Worm (Caenorhabditis elegans) whole organism, L1 larva: ENCODE measurements around the gene srm-6.

Experiments
- C04F5.9 ChIP-seq: sonication (generic microtip); optimal IDR thresholded peaks from 2 replicates; lab custom pipeline; 2016; ENCODE audit warnings: missing genetic modification characterization, missing compliant biosample characterization
- C16A3.4 ChIP-seq: fragments of 150-350 bp; optimal IDR thresholded peaks from 2 replicates; lab custom pipeline; 2014; ENCODE audit warnings: missing biosample characterization, missing genetic modification characterization
- C34B4.2 ChIP-seq: sonication (generic microtip); optimal IDR thresholded peaks from 2 replicates; lab custom pipeline; 2017; ENCODE audit warnings: mild to moderate bottlenecking, missing genetic modification characterization, missing compliant biosample characterization
- F16B12.6 ChIP-seq: fragments of 150-350 bp; optimal IDR thresholded peaks from 2 replicates; lab custom pipeline; 2014; ENCODE audit warnings: missing biosample characterization, missing genetic modification characterization
- Y116A8C.19 ChIP-seq: sonication (generic microtip); optimal IDR thresholded peaks from 2 replicates; lab custom pipeline; 2016; ENCODE audit warnings: missing compliant biosample characterization, missing genetic modification characterization, borderline replicate concordance
- aly-2 ChIP-seq: fragments of 150-350 bp; optimal IDR thresholded peaks from 2 replicates; lab custom pipeline; 2014; ENCODE audit warnings: missing biosample characterization, missing genetic modification characterization
- ama-1 ChIP-seq: fragments of 150-350 bp; optimal IDR thresholded peaks from 2 replicates; lab custom pipeline; 2014
- ceh-82 ChIP-seq, 3 experiments: fragments of 150-350 bp in 1 of 3; sonication (generic microtip) in 2 of 3; optimal IDR thresholded peaks; 2 replicates each; lab custom pipeline; 2014 to 2017; ENCODE audit warnings: missing biosample characterization in 3 of 3, missing genetic modification characterization in 3 of 3
- dsc-1 ChIP-seq: sonication (generic microtip); optimal IDR thresholded peaks from 2 replicates; lab custom pipeline; 2016; ENCODE audit warnings: mild to moderate bottlenecking, missing genetic modification characterization, missing compliant biosample characterization
- efl-1 ChIP-seq, 4 experiments: fragments of 150-350 bp; optimal IDR thresholded peaks in 3 of 4; peaks in 1 of 4; 1 replicate in 1 of 4; 2 replicates in 3 of 4; lab custom pipeline; 2014; ENCODE audit warnings: missing biosample characterization in 2 of 4, missing genetic modification characterization in 2 of 4, missing genetic modification reagents in 2 of 4
- egl-13 ChIP-seq: sonication (generic microtip); optimal IDR thresholded peaks from 2 replicates; lab custom pipeline; 2016; ENCODE audit warnings: missing genotype, missing genetic modification reagents, missing genetic modification characterization, missing compliant biosample characterization
- elt-3 ChIP-seq, 6 experiments: fragments of 150-350 bp in 1 of 6; sonication (generic microtip); optimal IDR thresholded peaks; 2 replicates each; lab custom pipeline; 2017 to 2018; ENCODE audit warnings: missing biosample characterization in 6 of 6, missing genetic modification characterization in 6 of 6, inconsistent platforms in 1 of 6
- ets-5 ChIP-seq: fragments of 200-800 bp; sonication (Bioruptor generic); IDR thresholded peaks from 2 replicates; pipeline ENCODE4 v1.3.6; 2022; ENCODE audit warnings: missing genetic modification characterization, missing compliant biosample characterization
- fkh-4 ChIP-seq: sonication (generic microtip); optimal IDR thresholded peaks from 2 replicates; lab custom pipeline; 2016; ENCODE audit warnings: missing compliant biosample characterization, missing genetic modification characterization, borderline replicate concordance
- fkh-8 ChIP-seq: sonication (generic microtip); optimal IDR thresholded peaks from 2 replicates; lab custom pipeline; 2016; ENCODE audit warnings: mild to moderate bottlenecking, missing genetic modification characterization, missing compliant biosample characterization
- grh-1 ChIP-seq: fragments of 200-800 bp; sonication (Bioruptor generic); IDR thresholded peaks from 2 replicates; pipeline ENCODE4 v1.3.6; 2022; ENCODE audit warnings: missing genetic modification reagents, missing genetic modification characterization, missing compliant biosample characterization
- hlh-17 ChIP-seq: fragments of 200-800 bp; sonication (Bioruptor generic); optimal IDR thresholded peaks from 2 replicates; lab custom pipeline; 2018; ENCODE audit warnings: missing genetic modification characterization, mild to moderate bottlenecking, missing compliant biosample characterization, moderate library complexity, borderline replicate concordance
- hpl-2 ChIP-seq: fragments of 150-350 bp; optimal IDR thresholded peaks from 2 replicates; lab custom pipeline; 2014; ENCODE audit warnings: missing biosample characterization, missing genetic modification reagents, missing genetic modification characterization
- irx-1 ChIP-seq: sonication (generic microtip); optimal IDR thresholded peaks from 2 replicates; lab custom pipeline; 2016; ENCODE audit warnings: missing genetic modification characterization, missing compliant biosample characterization
- jun-1 ChIP-seq: fragments of 150-350 bp; optimal IDR thresholded peaks from 2 replicates; lab custom pipeline; 2014; ENCODE audit warnings: missing biosample characterization, missing genetic modification reagents, missing genetic modification characterization
- mab-9 ChIP-seq: fragments of 200-800 bp; sonication (Bioruptor generic); IDR thresholded peaks from 2 replicates; pipeline ENCODE4 v1.3.6; 2022; ENCODE audit warnings: missing genetic modification reagents, missing genetic modification characterization, missing compliant biosample characterization
- mdl-1 ChIP-seq, 2 experiments: fragments of 150-350 bp; optimal IDR thresholded peaks; 2 replicates each; lab custom pipeline; 2014 to 2017; ENCODE audit warnings: missing biosample characterization in 2 of 2, missing genetic modification characterization in 2 of 2, inconsistent platforms in 1 of 2
- nhr-19 ChIP-seq: fragments of 200-800 bp; sonication (Bioruptor generic); conservative IDR thresholded peaks from 2 replicates; pipeline ENCODE4 v1.3.6; 2022; ENCODE audit warnings: missing genetic modification characterization, missing compliant biosample characterization
- nhr-20 ChIP-seq: sonication (generic microtip); optimal IDR thresholded peaks from 2 replicates; lab custom pipeline; 2016; ENCODE audit warnings: mild to moderate bottlenecking, missing genetic modification characterization, missing compliant biosample characterization
- nhr-237 ChIP-seq: fragments of 150-350 bp; optimal IDR thresholded peaks from 2 replicates; lab custom pipeline; 2014; ENCODE audit warnings: missing biosample characterization, missing genetic modification characterization
- nhr-28 ChIP-seq: fragments of 150-350 bp; optimal IDR thresholded peaks from 2 replicates; lab custom pipeline; 2014; ENCODE audit warnings: missing biosample characterization, missing genetic modification characterization
- nhr-71 ChIP-seq: sonication (generic microtip); optimal IDR thresholded peaks from 2 replicates; lab custom pipeline; 2016; ENCODE audit warnings: mild to moderate bottlenecking, missing genetic modification characterization, moderate library complexity, missing compliant biosample characterization
- nhr-76 ChIP-seq: sonication (generic microtip); optimal IDR thresholded peaks from 2 replicates; lab custom pipeline; 2017; ENCODE audit warnings: missing biosample characterization, missing genetic modification characterization
- nhr-84 ChIP-seq: sonication (generic microtip); optimal IDR thresholded peaks from 2 replicates; lab custom pipeline; 2017; ENCODE audit warnings: missing biosample characterization, missing genetic modification characterization
- nhr-85 ChIP-seq: sonication (generic microtip); peaks from one replicate; lab custom pipeline; 2016; ENCODE audit warnings: missing genetic modification characterization, inconsistent platforms, missing compliant biosample characterization
- nhr-90 ChIP-seq: sonication (generic microtip); optimal IDR thresholded peaks from 2 replicates; lab custom pipeline; 2016; ENCODE audit warnings: mild to moderate bottlenecking, missing genetic modification characterization, missing compliant biosample characterization; ENCODE audit not compliant: poor library complexity
- pag-3 ChIP-seq: sonication (generic microtip); optimal IDR thresholded peaks from 2 replicates; lab custom pipeline; 2017; ENCODE audit warnings: missing genetic modification characterization, mild to moderate bottlenecking, missing compliant biosample characterization, antibody characterized with exemption, borderline replicate concordance; ENCODE audit not compliant: insufficient read depth
- pax-3 ChIP-seq: fragments of 200-800 bp; sonication (Bioruptor generic); optimal IDR thresholded peaks from 2 replicates; lab custom pipeline; 2018; ENCODE audit warnings: mild to moderate bottlenecking, missing genetic modification characterization, moderate library complexity, missing compliant biosample characterization
- pqm-1 ChIP-seq: sonication (generic microtip); optimal IDR thresholded peaks from 3 replicates; lab custom pipeline; 2017; ENCODE audit warnings: missing biosample characterization, missing genetic modification characterization
- rnt-1 ChIP-seq: sonication (generic microtip); optimal IDR thresholded peaks from 2 replicates; lab custom pipeline; 2016; ENCODE audit warnings: mild to moderate bottlenecking, missing genetic modification characterization, moderate library complexity, missing compliant biosample characterization
- snpc-4 ChIP-seq: fragments of 150-350 bp; optimal IDR thresholded peaks from 2 replicates; lab custom pipeline; 2014; ENCODE audit warnings: missing biosample characterization, missing genetic modification characterization
- snu-23 ChIP-seq: sonication (generic microtip); optimal IDR thresholded peaks from 2 replicates; lab custom pipeline; 2016; ENCODE audit warnings: missing genetic modification characterization, missing compliant biosample characterization
- sox-4 ChIP-seq: sonication (generic microtip); optimal IDR thresholded peaks from 2 replicates; lab custom pipeline; 2016; ENCODE audit warnings: missing genetic modification characterization, missing compliant biosample characterization
- sptf-1 ChIP-seq: fragments of 150-350 bp; optimal IDR thresholded peaks from 2 replicates; lab custom pipeline; 2014; ENCODE audit warnings: missing biosample characterization, missing genetic modification characterization
- sup-37 ChIP-seq: fragments of 200-800 bp; sonication (Bioruptor generic); optimal IDR thresholded peaks from 2 replicates; lab custom pipeline; 2018; ENCODE audit warnings: mild to moderate bottlenecking, missing genetic modification characterization, missing compliant biosample characterization
- tbx-2 ChIP-seq: sonication (generic microtip); optimal IDR thresholded peaks from 2 replicates; lab custom pipeline; 2016; ENCODE audit warnings: missing genetic modification characterization, missing compliant biosample characterization
- tlp-1 ChIP-seq: fragments of 150-350 bp; optimal IDR thresholded peaks from 2 replicates; lab custom pipeline; 2014; ENCODE audit warnings: missing biosample characterization, missing genetic modification characterization
- unc-62 ChIP-seq: fragments of 150-350 bp; optimal IDR thresholded peaks from 2 replicates; lab custom pipeline; 2014; ENCODE audit warnings: missing biosample characterization, missing genetic modification reagents, missing genetic modification characterization
- zag-1 ChIP-seq: fragments of 150-350 bp; optimal IDR thresholded peaks from 2 replicates; lab custom pipeline; 2014; ENCODE audit warnings: missing biosample characterization, missing genetic modification characterization
- zip-4 ChIP-seq: fragments of 200-800 bp; sonication (Bioruptor generic); optimal IDR thresholded peaks from 2 replicates; lab custom pipeline; 2018; ENCODE audit warnings: mild to moderate bottlenecking, missing genetic modification characterization, moderate library complexity, missing compliant biosample characterization
- ztf-11 ChIP-seq, 2 experiments: sonication (generic microtip); optimal IDR thresholded peaks; 2 replicates each; lab custom pipeline; 2016 to 2017; ENCODE audit warnings: missing genetic modification characterization in 2 of 2, missing biosample characterization in 1 of 2, missing compliant biosample characterization in 1 of 2

srm-6 gene

ce11 chrV:14355738-14356368, 19.1 kb downstream of the srm-6 start, which contains the start of gene cyn-1 (continued):
- peak; percentile 85 for TF ChIP-seq pax-3 (tag; lab: Kevin White, UChicago)
- TF ChIP-seq snpc-4 (tag; lab: Kevin White, UChicago): peak; percentile 83
- peak; percentile 65 for TF ChIP-seq mab-9
- TF ChIP-seq tbx-2 (tag; lab: Kevin White, UChicago): peak; percentile 87
- TF ChIP-seq sptf-1: no peak
- peak; percentile 26 for TF ChIP-seq nhr-237 (tag; lab: Kevin White, UChicago)
- TF ChIP-seq irx-1: peak; percentile 78
- no peak for TF ChIP-seq Y116A8C.19
- TF ChIP-seq sox-4: peak; percentile 67
- TF ChIP-seq nhr-76 (tag; lab: Kevin White, UChicago): no peak
- peak; percentile 63 for TF ChIP-seq fkh-8 (tag; lab: Kevin White, UChicago)
- TF ChIP-seq egl-13: peak; percentile 76
- peak; percentile 84 to 85 (median 85) for TF ChIP-seq ceh-82 (tag; optimal IDR thresholded peaks at IDR 0.05; lab: Kevin White, UChicago)
- peak in 1 of 2 experiments; percentile 69 for TF ChIP-seq ztf-11 (tag; optimal IDR thresholded peaks at IDR 0.05; lab: Kevin White, UChicago)
- peak; percentile 67 for TF ChIP-seq zip-4 (GFP tag; lab: Kevin White, UChicago)
- no peak for TF ChIP-seq nhr-28 (tag; lab: Kevin White, UChicago)
- TF ChIP-seq C04F5.9: peak; percentile 63
- peak; percentile 9 for TF ChIP-seq sup-37 (GFP tag; lab: Kevin White, UChicago)
- no peak for TF ChIP-seq hlh-17
- peak; percentile 70 for TF ChIP-seq jun-1 (tag; lab: Kevin White, UChicago)
- TF ChIP-seq ets-5 (GFP tag; lab: Robert Waterston, UW): no peak
- TF ChIP-seq C16A3.4 (tag; lab: Kevin White, UChicago): peak; percentile 88
- TF ChIP-seq pqm-1: no peak
- TF ChIP-seq nhr-71 (tag; lab: Kevin White, UChicago): peak; percentile 93
- TF ChIP-seq nhr-84: no peak
- peak; percentile 58 for TF ChIP-seq F16B12.6 (tag; lab: Kevin White, UChicago)
- peak; percentile 27 for TF ChIP-seq fkh-4 (tag; lab: Kevin White, UChicago)
- TF ChIP-seq, all 84 proteins: peak for 61

DNA sequence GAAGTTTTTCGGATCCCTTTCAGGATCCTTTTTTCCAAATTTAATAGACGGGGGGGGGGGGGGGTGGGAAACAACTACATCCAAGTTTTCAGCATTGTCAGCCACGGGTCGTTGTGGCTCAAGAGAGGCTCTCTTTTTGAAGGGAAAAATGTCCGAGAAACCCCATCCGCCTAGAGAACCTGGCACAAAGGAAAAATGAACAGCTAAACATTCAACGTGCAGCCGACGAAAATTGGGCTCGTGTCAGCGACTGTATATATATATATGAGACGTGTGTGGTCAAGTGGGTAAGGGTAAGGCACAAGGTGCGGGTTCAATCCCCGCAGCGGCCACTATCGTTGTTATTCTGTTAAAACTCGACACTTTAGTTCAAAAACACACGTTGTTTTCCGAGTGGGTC, 21.8 kb downstream of the srm-6 start, which contains the start of gene Y49A3A.4:
TSS of gene Y49A3A.4 (minus strand) at position 314 of the 400 bp plus-strand sequence.
- TF ChIP-seq pag-3: no peak
- TF ChIP-seq Y116A8C.19: no peak
- TF ChIP-seq zag-1 (tag; lab: Kevin White, UChicago): no peak
- no peak for TF ChIP-seq ceh-82 (tag; optimal IDR thresholded peaks at IDR 0.05; lab: Kevin White, UChicago)
- peak; percentile 34 for TF ChIP-seq nhr-90 (tag; lab: Kevin White, UChicago)
- TF ChIP-seq C16A3.4 (tag; lab: Kevin White, UChicago): no peak
- TF ChIP-seq snu-23 (GFP tag; lab: Kevin White, UChicago): no peak
- no peak for TF ChIP-seq mdl-1 (tag; optimal IDR thresholded peaks at IDR 0.05; lab: Kevin White, UChicago)
- TF ChIP-seq nhr-85: peak; percentile 13
- no peak for TF ChIP-seq hlh-17
- TF ChIP-seq nhr-20: no peak
- no peak for TF ChIP-seq nhr-28 (tag; lab: Kevin White, UChicago)
- TF ChIP-seq elt-3 (tag; optimal IDR thresholded peaks at IDR 0.05; lab: Kevin White, UChicago): no peak
- no peak for TF ChIP-seq C34B4.2 (tag; lab: Kevin White, UChicago)
- peak; percentile 13 for TF ChIP-seq nhr-71 (tag; lab: Kevin White, UChicago)
- no peak for TF ChIP-seq aly-2 (tag; lab: Kevin White, UChicago)
- TF ChIP-seq fkh-4 (tag; lab: Kevin White, UChicago): no peak
- no peak for TF ChIP-seq efl-1 (optimal IDR thresholded peaks at IDR 0.05; lab: Kevin White, UChicago)
- TF ChIP-seq efl-1 (GFP tag; optimal IDR thresholded peaks at IDR 0.05 in 1 of 2; lab: Kevin White, UChicago): no peak
- TF ChIP-seq hpl-2: no peak
- TF ChIP-seq pax-3 (tag; lab: Kevin White, UChicago): no peak
- TF ChIP-seq irx-1: no peak
- no peak for TF ChIP-seq ama-1 (lab: Kevin White, UChicago)
- TF ChIP-seq jun-1 (tag; lab: Kevin White, UChicago): no peak
- TF ChIP-seq nhr-19 (GFP tag; lab: Robert Waterston, UW): peak; percentile 32; the same call in 1 of the 2 replicates
- TF ChIP-seq snpc-4 (tag; lab: Kevin White, UChicago): peak; percentile 86
- no peak for TF ChIP-seq unc-62 (GFP tag; lab: Kevin White, UChicago)
- peak; percentile 29 for TF ChIP-seq rnt-1
- TF ChIP-seq dsc-1 (tag; lab: Kevin White, UChicago): no peak
- no peak for TF ChIP-seq sptf-1
- TF ChIP-seq grh-1 (GFP tag; lab: Robert Waterston, UW): 0 out of 2 replicates have a peak, but pooled peaks have one; percentile 9
- TF ChIP-seq ets-5 (GFP tag; lab: Robert Waterston, UW): no peak
- TF ChIP-seq tlp-1: no peak
- TF ChIP-seq C04F5.9: no peak
- TF ChIP-seq sup-37 (GFP tag; lab: Kevin White, UChicago): no peak
